Fruit fly (Drosophila melanogaster): ENCODE results near the gene CG15172.

CG15172 gene

dm6 chr2L:19051534-19052100, 29.4 kb downstream of the CG15172 start, which contains the start of gene Rpn3 (continued):
- peak; percentile 22 for TF ChIP-seq pb (GFP tag; optimal IDR thresholded peaks at IDR 0.05)
- peak; percentile 68 for TF ChIP-seq Antp (GFP tag; optimal IDR thresholded peaks at IDR 0.05)
- peak; percentile 62 for TF ChIP-seq CG43689 (GFP tag; IDR thresholded peaks at IDR 0.05)
- TF ChIP-seq nau (GFP tag; optimal IDR thresholded peaks at IDR 0.05) = no peak
- TF ChIP-seq CG17328 (GFP tag; IDR thresholded peaks at IDR 0.05) = peak; percentile 91
- peak; percentile 57 for TF ChIP-seq CG8765 (GFP tag; IDR thresholded peaks at IDR 0.05)
- peak; percentile 54 for TF ChIP-seq CG1647 (GFP tag; optimal IDR thresholded peaks at IDR 0.05)
- no peak for TF ChIP-seq ash1 (GFP tag; optimal IDR thresholded peaks at IDR 0.05)
- peak; percentile 67 for TF ChIP-seq Bdp1 (GFP tag; optimal IDR thresholded peaks at IDR 0.05)
- TF ChIP-seq CG12769 (tag; optimal IDR thresholded peaks at IDR 0.05) = no peak
- no peak for TF ChIP-seq tll (GFP tag; optimal IDR thresholded peaks at IDR 0.05)
- TF ChIP-seq CG10366 (GFP tag; IDR thresholded peaks at IDR 0.05) = peak; percentile 84
- peak; percentile 52 for TF ChIP-seq croc (GFP tag; conservative IDR thresholded peaks at IDR 0.05)
- TF ChIP-seq CG2712 (tag; optimal IDR thresholded peaks at IDR 0.05) = peak; percentile 89
- no peak for TF ChIP-seq CG6654 (GFP tag; optimal IDR thresholded peaks at IDR 0.05)
- TF ChIP-seq B-H1 (GFP tag; IDR thresholded peaks at IDR 0.05) = peak; percentile 78
- peak; percentile 22 for TF ChIP-seq CG3065 (GFP tag; optimal IDR thresholded peaks at IDR 0.05)
- peak; percentile 48 for TF ChIP-seq CG11723 (GFP tag; optimal IDR thresholded peaks at IDR 0.05)
- peak; percentile 91 for TF ChIP-seq bab2 (GFP tag; optimal IDR thresholded peaks at IDR 0.05)
- peak; percentile 86 for TF ChIP-seq lbe (GFP tag; optimal IDR thresholded peaks at IDR 0.05)
- peak; percentile 90 for TF ChIP-seq Atf6 (GFP tag; IDR thresholded peaks at IDR 0.05)
- TF ChIP-seq mam (GFP tag; optimal IDR thresholded peaks at IDR 0.05) = peak; percentile 83
- TF ChIP-seq CG34422 (GFP tag; IDR thresholded peaks at IDR 0.05) = peak; percentile 83
- no peak for TF ChIP-seq D19B (GFP tag; optimal IDR thresholded peaks at IDR 0.05)
- peak; percentile 47 for TF ChIP-seq gcm2 (GFP tag; optimal IDR thresholded peaks at IDR 0.05)
- no peak for TF ChIP-seq ham (GFP tag; IDR thresholded peaks at IDR 0.05)
- TF ChIP-seq ap (GFP tag; IDR thresholded peaks at IDR 0.05) = peak; percentile 80
- TF ChIP-seq jigr1 (GFP tag; IDR thresholded peaks at IDR 0.05) = peak; percentile 51; the same call in 1 of the 3 replicates
- TF ChIP-seq GATAe (GFP tag; conservative IDR thresholded peaks at IDR 0.05) = 0 out of 2 replicates have a peak, but pooled peaks have one; percentile 34
- TF ChIP-seq Sox102F (GFP tag; optimal IDR thresholded peaks at IDR 0.05) = peak; percentile 91
- TF ChIP-seq Ssrp (tag; optimal IDR thresholded peaks at IDR 0.05) = peak; percentile 70
- peak; percentile 61 for TF ChIP-seq Deaf1 (tag; optimal IDR thresholded peaks at IDR 0.05)
- TF ChIP-seq HmgD (GFP tag; optimal IDR thresholded peaks at IDR 0.05) = peak; percentile 67
- peak; percentile 91 for TF ChIP-seq CG30403 (GFP tag; optimal IDR thresholded peaks at IDR 0.05)
- no peak for TF ChIP-seq ac (GFP tag; optimal IDR thresholded peaks at IDR 0.05)
- TF ChIP-seq cato (GFP tag; optimal IDR thresholded peaks at IDR 0.05; ENCODE audit: borderline replicate concordance) = peak; percentile 80
- no peak for TF ChIP-seq CG17568 (GFP tag; optimal IDR thresholded peaks at IDR 0.05)
- TF ChIP-seq CG32772 (GFP tag; IDR thresholded peaks at IDR 0.05) = peak; percentile 87
- TF ChIP-seq hth (optimal IDR thresholded peaks at IDR 0.05) = no peak
- TF ChIP-seq bcd (GFP tag; optimal IDR thresholded peaks at IDR 0.05) = peak; percentile 74
- TF ChIP-seq CG4617 (GFP tag; optimal IDR thresholded peaks at IDR 0.05; ENCODE audit: borderline replicate concordance) = peak; percentile 69
- TF ChIP-seq fd3F (GFP tag; optimal IDR thresholded peaks at IDR 0.05) = peak; percentile 64
- TF ChIP-seq sr (GFP tag; IDR thresholded peaks at IDR 0.05) = peak; percentile 29; the same call in 1 of the 3 replicates
- TF ChIP-seq CG2120 (GFP tag; optimal IDR thresholded peaks at IDR 0.05) = peak; percentile 92
- peak; percentile 86 for TF ChIP-seq Hr3 (GFP tag; optimal IDR thresholded peaks at IDR 0.05)
- TF ChIP-seq CG17802 (tag; optimal IDR thresholded peaks at IDR 0.05) = peak; percentile 54
- peak; percentile 70 for TF ChIP-seq CG12104 (GFP tag; optimal IDR thresholded peaks at IDR 0.05)
- TF ChIP-seq nmo (GFP tag; optimal IDR thresholded peaks at IDR 0.05) = peak; percentile 87
- TF ChIP-seq CG17912 (GFP tag; optimal IDR thresholded peaks at IDR 0.05) = no peak
- TF ChIP-seq CG12236 (GFP tag; optimal IDR thresholded peaks at IDR 0.05) = peak; percentile 41
- TF ChIP-seq Nf-YB (GFP tag; optimal IDR thresholded peaks at IDR 0.05) = peak; percentile 62
